Fruit fly (Drosophila melanogaster) whole organism, embryonic: ENCODE measurements around the gene Spt3.

ENCODE experiments used
- B-H2 ChIP-seq: fragments of 200-800 bp; sonication (Bioruptor generic); optimal IDR thresholded peaks from 2 replicates; lab custom pipeline; 2018; ENCODE audit warnings: missing biosample characterization, mild to moderate bottlenecking, missing genetic modification characterization
- CG11560 ChIP-seq: fragments of 200-800 bp; sonication (Bioruptor generic); IDR thresholded peaks from 3 replicates; pipeline ENCODE4 v1.3.6; 2022; ENCODE audit warnings: missing biosample characterization, missing genetic modification characterization
- CG12391 ChIP-seq: fragments of 200-800 bp; sonication (Bioruptor generic); optimal IDR thresholded peaks from 3 replicates; lab custom pipeline; 2018; ENCODE audit warnings: missing biosample characterization, mild to moderate bottlenecking, missing genetic modification characterization, moderate library complexity
- CG13123 ChIP-seq: fragments of 200-800 bp; sonication (Bioruptor generic); optimal IDR thresholded peaks from 2 replicates; lab custom pipeline; 2016; ENCODE audit warnings: missing biosample characterization, missing genetic modification characterization
- CG13624 ChIP-seq: fragments of 200-800 bp; sonication (Bioruptor generic); optimal IDR thresholded peaks from 2 replicates; lab custom pipeline; 2016; ENCODE audit warnings: missing biosample characterization, missing genetic modification characterization
- CG13894 ChIP-seq: fragments of 200-800 bp; sonication (Bioruptor generic); optimal IDR thresholded peaks from 3 replicates; lab custom pipeline; 2018; ENCODE audit warnings: missing biosample characterization, mild to moderate bottlenecking, missing genetic modification characterization, moderate library complexity
- CG14441 ChIP-seq: fragments of 200-800 bp; sonication (Bioruptor generic); IDR thresholded peaks from 2 replicates; pipeline ENCODE4 v1.3.6; 2022; ENCODE audit warnings: missing biosample characterization, missing genetic modification characterization
- CG17612 ChIP-seq: fragments of 200-800 bp; sonication (Bioruptor generic); IDR thresholded peaks from 2 replicates; pipeline ENCODE4 v1.3.6; 2022; ENCODE audit warnings: missing biosample characterization, missing genetic modification characterization
- CG18764 ChIP-seq: fragments of 200-800 bp; sonication (Bioruptor generic); optimal IDR thresholded peaks from 3 replicates; lab custom pipeline; 2016; ENCODE audit warnings: missing biosample characterization, missing genetic modification characterization
- CG4404 ChIP-seq: fragments of 200-800 bp; sonication (Bioruptor generic); IDR thresholded peaks from 2 replicates; pipeline ENCODE4 v1.3.6; 2022; ENCODE audit warnings: missing biosample characterization, missing genetic modification characterization
- CG4820 ChIP-seq: fragments of 200-800 bp; sonication (Bioruptor generic); optimal IDR thresholded peaks from 3 replicates; lab custom pipeline; 2016; ENCODE audit warnings: missing biosample characterization, missing genetic modification characterization
- CG5180 ChIP-seq: fragments of 200-800 bp; sonication (Bioruptor generic); optimal IDR thresholded peaks from 3 replicates; lab custom pipeline; 2017; ENCODE audit warnings: missing biosample characterization, missing genetic modification characterization, mild to moderate bottlenecking, moderate library complexity, missing genetic modification reagents
- CG8944 ChIP-seq: fragments of 200-800 bp; sonication (Bioruptor generic); optimal IDR thresholded peaks from 3 replicates; lab custom pipeline; 2016; ENCODE audit warnings: missing biosample characterization, missing genetic modification characterization
- CG9437 ChIP-seq: fragments of 200-800 bp; sonication (Bioruptor generic); optimal IDR thresholded peaks from 2 replicates; lab custom pipeline; 2018; ENCODE audit warnings: missing biosample characterization, mild to moderate bottlenecking, missing genetic modification characterization
- Dbx ChIP-seq: fragments of 200-800 bp; sonication (Bioruptor generic); IDR thresholded peaks from 3 replicates; pipeline ENCODE4 v1.3.6; 2022; ENCODE audit warnings: missing biosample characterization, missing genetic modification characterization
- Drgx ChIP-seq: fragments of 200-800 bp; sonication (Bioruptor generic); IDR thresholded peaks from 2 replicates; pipeline ENCODE4 v1.3.6; 2022; ENCODE audit warnings: missing biosample characterization, missing genetic modification characterization
- Gsc ChIP-seq: fragments of 200-800 bp; sonication (Bioruptor generic); IDR thresholded peaks from 2 replicates; pipeline ENCODE4 v1.3.6; 2022; ENCODE audit warnings: missing biosample characterization, missing genetic modification characterization
- Gug ChIP-seq: fragments of 200-800 bp; sonication (Bioruptor generic); IDR thresholded peaks from 4 replicates; pipeline ENCODE4 v1.3.6; 2022; ENCODE audit warnings: missing biosample characterization, missing genetic modification characterization
- H2.0 ChIP-seq: fragments of 200-800 bp; sonication (Bioruptor generic); IDR thresholded peaks from 2 replicates; pipeline ENCODE4 v1.3.6; 2022; ENCODE audit warnings: missing biosample characterization, missing genetic modification characterization
- HmgD ChIP-seq: fragments of 200-800 bp; sonication (Bioruptor generic); optimal IDR thresholded peaks from 3 replicates; lab custom pipeline; 2016; ENCODE audit warnings: missing biosample characterization, missing genetic modification characterization
- Lim3 ChIP-seq: fragments of 200-800 bp; sonication (Bioruptor generic); IDR thresholded peaks from 2 replicates; pipeline ENCODE4 v1.3.6; 2022; ENCODE audit warnings: missing biosample characterization, missing genetic modification characterization
- Ssrp ChIP-seq: fragments of 200-800 bp; sonication (Bioruptor generic); optimal IDR thresholded peaks from 2 replicates; lab custom pipeline; 2018; ENCODE audit warnings: missing biosample characterization, mild to moderate bottlenecking, missing genetic modification characterization, moderate library complexity
- bowl ChIP-seq: fragments of 200-800 bp; sonication (Bioruptor generic); IDR thresholded peaks from 2 replicates; pipeline ENCODE4 v1.3.6; 2022; ENCODE audit warnings: missing biosample characterization, missing genetic modification characterization
- croc ChIP-seq: fragments of 200-800 bp; sonication (Bioruptor generic); conservative IDR thresholded peaks from 3 replicates; pipeline ENCODE4 v1.3.6; 2022; ENCODE audit warnings: missing biosample characterization, missing genetic modification characterization
- dpn ChIP-seq, 2 experiments: fragments of 200-800 bp; sonication (Bioruptor generic); optimal IDR thresholded peaks; 3 replicates each; lab custom pipeline; 2016; ENCODE audit warnings: missing biosample characterization in 2 of 2, missing genetic modification characterization in 2 of 2
- ewg ChIP-seq: fragments of 200-800 bp; sonication (Bioruptor generic); optimal IDR thresholded peaks from 3 replicates; lab custom pipeline; 2017; ENCODE audit warnings: mild to moderate bottlenecking, missing biosample characterization, missing genetic modification reagents, missing genetic modification characterization
- ftz-f1 ChIP-seq: fragments of 200-800 bp; sonication (Bioruptor generic); optimal IDR thresholded peaks from 2 replicates; lab custom pipeline; 2016; ENCODE audit warnings: missing biosample characterization, missing genetic modification characterization
- gsb-n ChIP-seq: fragments of 200-800 bp; sonication (Bioruptor generic); optimal IDR thresholded peaks from 3 replicates; lab custom pipeline; 2018; ENCODE audit warnings: missing biosample characterization, mild to moderate bottlenecking, missing genetic modification characterization
- hb ChIP-seq: fragments of 200-800 bp; sonication (Bioruptor generic); IDR thresholded peaks from 3 replicates; pipeline ENCODE4 v1.3.6; 2022; ENCODE audit warnings: missing biosample characterization, missing genetic modification characterization; ENCODE audit not compliant: partially characterized antibody
- jigr1 ChIP-seq: fragments of 200-800 bp; sonication (Bioruptor generic); IDR thresholded peaks from 3 replicates; pipeline ENCODE4 v1.3.6; 2022; ENCODE audit warnings: missing biosample characterization, missing genetic modification characterization
- maf-S ChIP-seq: fragments of 200-800 bp; sonication (Bioruptor generic); optimal IDR thresholded peaks from 2 replicates; lab custom pipeline; 2016; ENCODE audit warnings: missing biosample characterization, missing genetic modification characterization
- mld ChIP-seq: fragments of 200-800 bp; sonication (Bioruptor generic); IDR thresholded peaks from 3 replicates; pipeline ENCODE4 v1.3.6; 2022; ENCODE audit warnings: missing biosample characterization, missing genetic modification characterization; ENCODE audit not compliant: partially characterized antibody
- org-1 ChIP-seq: fragments of 200-800 bp; sonication (Bioruptor generic); optimal IDR thresholded peaks from 2 replicates; lab custom pipeline; 2017; ENCODE audit warnings: missing biosample characterization, missing genetic modification characterization
- pb ChIP-seq: fragments of 200-800 bp; sonication (Bioruptor generic); optimal IDR thresholded peaks from 3 replicates; lab custom pipeline; 2016; ENCODE audit warnings: missing biosample characterization, missing genetic modification characterization
- pfk ChIP-seq: fragments of 200-800 bp; sonication (Bioruptor generic); optimal IDR thresholded peaks from 2 replicates; lab custom pipeline; 2018; ENCODE audit warnings: missing biosample characterization, mild to moderate bottlenecking, missing genetic modification characterization, moderate library complexity
- pum ChIP-seq: fragments of 200-800 bp; sonication (Bioruptor generic); optimal IDR thresholded peaks from 2 replicates; lab custom pipeline; 2016; ENCODE audit warnings: missing biosample characterization, missing genetic modification characterization
- pzg ChIP-seq: fragments of 200-800 bp; sonication (Bioruptor generic); optimal IDR thresholded peaks from 3 replicates; lab custom pipeline; 2018; ENCODE audit warnings: missing biosample characterization, mild to moderate bottlenecking, missing genetic modification characterization, moderate library complexity
- run ChIP-seq: fragments of 200-800 bp; sonication (Bioruptor generic); optimal IDR thresholded peaks from 3 replicates; lab custom pipeline; 2018; ENCODE audit warnings: missing biosample characterization, mild to moderate bottlenecking, missing genetic modification characterization
- scrt ChIP-seq: fragments of 200-800 bp; sonication (Bioruptor generic); optimal IDR thresholded peaks from 2 replicates; lab custom pipeline; 2018; ENCODE audit warnings: missing biosample characterization, mild to moderate bottlenecking, missing genetic modification characterization, moderate library complexity
- seq ChIP-seq: fragments of 200-800 bp; sonication (Bioruptor generic); IDR thresholded peaks from 2 replicates; pipeline ENCODE4 v1.3.6; 2022; ENCODE audit warnings: missing biosample characterization, missing genetic modification characterization
- stwl ChIP-seq: fragments of 200-800 bp; sonication (Bioruptor generic); optimal IDR thresholded peaks from 3 replicates; lab custom pipeline; 2018; ENCODE audit warnings: missing biosample characterization, mild to moderate bottlenecking, missing genetic modification characterization, moderate library complexity
- unpg ChIP-seq: fragments of 200-800 bp; sonication (Bioruptor generic); optimal IDR thresholded peaks from 3 replicates; lab custom pipeline; 2018; ENCODE audit warnings: missing biosample characterization, mild to moderate bottlenecking, missing genetic modification characterization, moderate library complexity

Spt3 gene

DNA sequence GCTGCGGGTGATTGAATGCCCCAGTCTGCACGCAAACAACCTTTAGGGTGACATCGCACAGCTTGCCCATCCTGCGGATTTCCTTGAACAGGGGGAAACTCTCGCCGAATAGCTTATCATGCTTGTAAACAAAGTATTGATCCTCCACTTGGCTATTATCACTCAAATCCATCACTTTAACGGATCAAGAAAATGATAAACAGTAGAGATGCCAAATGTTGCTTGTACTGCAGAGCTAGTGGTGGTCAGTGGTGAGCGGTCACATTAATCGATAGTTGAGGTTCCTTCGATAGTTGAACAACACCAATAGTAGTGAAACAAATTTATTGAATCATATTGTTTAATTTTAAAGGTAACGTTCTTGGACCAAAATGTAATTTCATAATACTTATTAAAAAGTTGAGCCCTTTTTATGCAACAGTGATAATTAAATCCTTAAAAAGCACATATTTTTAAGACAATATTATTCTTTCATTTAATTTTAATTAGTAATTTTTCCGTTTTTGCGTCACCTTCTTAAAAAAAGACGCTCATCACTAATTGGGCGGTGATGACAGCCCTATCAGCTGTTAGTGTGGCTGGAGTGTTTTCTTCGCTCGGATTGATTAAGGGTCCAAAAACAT, 6.6 kb upstream of the Spt3 start, which contains the start of the genes KLHL18 and GCC185 (continued):
- peak; percentile 82; the same call in 2 of the 3 replicates for TF ChIP-seq jigr1 (GFP tag; lab: Robert Waterston, UW)
- no peak for TF ChIP-seq CG5180 (GFP tag; lab: Kevin White, UChicago)
- no peak for TF ChIP-seq org-1 (GFP tag; lab: Kevin White, UChicago)
- TF ChIP-seq H2.0 (GFP tag; lab: Robert Waterston, UW), result peak; percentile 46; the same call in 1 of the 2 replicates
- no peak for TF ChIP-seq unpg (GFP tag; lab: Kevin White, UChicago)
- no peak for TF ChIP-seq pb (GFP tag; lab: Kevin White, UChicago)
- peak; percentile 23 for TF ChIP-seq CG9437

DNA sequence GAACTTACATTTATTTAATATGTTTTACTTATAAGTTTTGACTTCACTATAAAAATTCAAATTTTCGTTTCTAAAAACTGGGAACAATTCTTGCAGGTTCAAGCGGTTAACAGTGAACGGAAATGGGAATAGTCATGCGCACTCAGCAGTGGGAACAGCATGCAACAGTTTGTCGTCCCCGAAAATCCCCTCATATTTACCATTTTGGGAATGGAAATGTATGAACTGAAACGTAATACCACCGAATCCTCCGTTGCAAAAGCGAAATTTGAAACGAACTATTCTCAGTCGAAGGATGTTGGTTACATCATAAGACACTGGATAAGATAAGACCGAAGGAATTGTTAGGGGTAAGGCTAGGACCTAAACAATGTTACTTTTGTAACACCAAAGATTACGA, 4.0 kb downstream of the Spt3 start:
- TF ChIP-seq CG8944 (GFP tag; lab: Kevin White, UChicago) (no peak), mld (no peak), scrt (GFP tag; lab: Kevin White, UChicago) (peak; percentile 97), Dbx (no peak), pzg (GFP tag; lab: Kevin White, UChicago) (no peak), CG12391 (tag; lab: Kevin White, UChicago) (no peak), stwl (tag; lab: Kevin White, UChicago) (peak; percentile 16), pfk (peak; percentile 90), CG11560 (tag; lab: Robert Waterston, UW) (no peak), ewg (GFP tag; lab: Kevin White, UChicago) (peak; percentile 58)

DNA sequence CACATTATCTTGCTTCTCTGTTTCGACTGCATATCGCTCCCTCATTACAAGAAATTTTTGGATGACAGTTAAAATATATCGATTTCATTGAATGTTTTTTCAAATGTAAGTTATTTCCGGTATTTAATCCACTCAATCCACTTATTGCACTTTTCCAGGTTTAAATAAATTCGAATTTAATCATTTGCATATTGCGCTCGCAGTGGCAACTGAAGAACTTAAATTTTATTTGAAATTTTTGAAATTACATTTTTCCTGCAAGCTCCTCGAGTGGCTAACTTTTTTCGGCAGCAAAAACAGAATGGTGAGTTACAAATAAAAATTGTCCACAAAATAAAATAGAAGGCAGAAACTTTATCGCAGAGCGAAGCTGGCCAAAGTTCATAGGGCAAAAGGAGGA, 14.7 kb downstream of the Spt3 start, which contains the start of the genes CG31358, CG42504 and CG42505:
Gene CG31358, minus strand, starts transcription at position 101 of the 400 bp plus-strand sequence.
Gene CG42504, minus strand, starts transcription at position 101 of the 400 bp plus-strand sequence.
Gene CG42505, minus strand, starts transcription at position 101 of the 400 bp plus-strand sequence.
- no peak for TF ChIP-seq CG4820 (GFP tag; lab: Kevin White, UChicago)
- TF ChIP-seq CG4404 (GFP tag; lab: Robert Waterston, UW), result no peak
- TF ChIP-seq Drgx (GFP tag; lab: Robert Waterston, UW), result no peak
- no peak for TF ChIP-seq HmgD
- TF ChIP-seq run (tag; lab: Kevin White, UChicago), result no peak
- TF ChIP-seq CG13894, result no peak
- no peak for TF ChIP-seq CG13123 (GFP tag; lab: Kevin White, UChicago)
- TF ChIP-seq Lim3, result no peak
- no peak for TF ChIP-seq CG13624 (GFP tag; lab: Kevin White, UChicago)
- TF ChIP-seq B-H2 (GFP tag; lab: Kevin White, UChicago), result no peak
- no peak for TF ChIP-seq bowl (GFP tag; lab: Robert Waterston, UW)

DNA sequence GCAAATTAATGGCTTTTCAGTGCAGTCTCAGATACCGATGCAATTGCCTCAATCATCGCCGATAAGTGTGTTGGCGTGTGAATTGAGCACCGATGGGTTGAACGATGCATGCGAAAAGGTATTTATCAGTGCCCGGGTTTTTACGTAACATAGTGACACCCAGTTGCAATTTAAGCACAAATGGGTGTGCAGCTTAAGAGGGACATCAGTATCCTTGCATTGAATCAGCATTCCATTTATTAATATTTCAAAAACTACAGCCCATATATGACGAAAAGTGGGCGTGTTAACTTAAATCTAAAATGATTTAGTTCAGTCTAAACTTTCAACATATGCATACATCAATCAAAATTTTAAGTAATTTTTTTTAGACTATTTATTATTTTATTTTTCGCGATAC, 15.9 kb downstream of the Spt3 start, which contains the start of gene ssp5:
Gene ssp5, plus strand, starts transcription at position 301 of the 400 bp plus-strand sequence.
- no peak for TF ChIP-seq CG17612 (GFP tag; lab: Robert Waterston, UW)
- TF ChIP-seq Ssrp, result no peak
- no peak for TF ChIP-seq CG18764 (GFP tag; lab: Kevin White, UChicago)
- no peak for TF ChIP-seq Gug (GFP tag; lab: Robert Waterston, UW)
- TF ChIP-seq hb, result no peak
- no peak for TF ChIP-seq pum (GFP tag; lab: Kevin White, UChicago)
- no peak for TF ChIP-seq seq (GFP tag; lab: Robert Waterston, UW)
- no peak for TF ChIP-seq CG14441 (GFP tag; lab: Robert Waterston, UW)
- no peak for TF ChIP-seq croc (GFP tag; lab: Robert Waterston, UW)
- TF ChIP-seq dpn (GFP tag; optimal IDR thresholded peaks at IDR 0.05; lab: Kevin White, UChicago), result no peak
- no peak for TF ChIP-seq maf-S
- TF ChIP-seq gsb-n, result no peak
- TF ChIP-seq ftz-f1 (GFP tag; lab: Kevin White, UChicago), result no peak
- TF ChIP-seq Gsc (GFP tag; lab: Robert Waterston, UW), result no peak
